Fruit fly (Drosophila melanogaster): ENCODE data around the gene ninaC.
A peak's percentile ranks its signal among the peaks of the same experiment; 100 is the strongest.

- TF ChIP-seq CG8478 (optimal IDR thresholded peaks at IDR 0.05) (no peak), CTCF (optimal IDR thresholded peaks at IDR 0.05) (peak; percentile 80 to 81)
Measured at dm6 chr2L:7387813-7388558, 10.5 kb downstream of the ninaC start, which contains the start of the genes CG5149 and gudu.
